Worm (Caenorhabditis elegans) whole organism, mixed stage, embryonic: ENCODE measurements around the gene mth-2.

Experiments
- M03D4.4 ChIP-seq: sonication (generic microtip); optimal IDR thresholded peaks from 2 replicates; lab custom pipeline; 2017; ENCODE audit warnings: mild to moderate bottlenecking, missing genetic modification characterization, missing compliant biosample characterization
- blmp-1 ChIP-seq: fragments of 150-350 bp; optimal IDR thresholded peaks from 2 replicates; lab custom pipeline; 2014; ENCODE audit warnings: missing biosample characterization, missing genetic modification characterization
- ceh-39 ChIP-seq: fragments of 150-350 bp; optimal IDR thresholded peaks from 2 replicates; lab custom pipeline; 2014; ENCODE audit warnings: missing biosample characterization, missing genetic modification characterization
- ceh-43 ChIP-seq: fragments of 200-800 bp; sonication (Bioruptor generic); optimal IDR thresholded peaks from 2 replicates; lab custom pipeline; 2018; ENCODE audit warnings: mild to moderate bottlenecking, missing genetic modification characterization, moderate library complexity, missing compliant biosample characterization
- ceh-83 ChIP-seq: fragments of 200-800 bp; sonication (Bioruptor generic); optimal IDR thresholded peaks from 2 replicates; lab custom pipeline; 2018; ENCODE audit warnings: mild to moderate bottlenecking, missing genetic modification characterization, missing compliant biosample characterization
- ces-1 ChIP-seq: fragments of 150-350 bp; optimal IDR thresholded peaks from 2 replicates; lab custom pipeline; 2014; ENCODE audit warnings: missing biosample characterization, missing genetic modification reagents, missing genetic modification characterization
- cnd-1 ChIP-seq: fragments of 200-800 bp; sonication (Bioruptor generic); optimal IDR thresholded peaks from 2 replicates; lab custom pipeline; 2018; ENCODE audit warnings: mild to moderate bottlenecking, missing genetic modification characterization, missing compliant biosample characterization
- drap-1 ChIP-seq: fragments of 200-800 bp; sonication (Bioruptor generic); optimal IDR thresholded peaks from 3 replicates; lab custom pipeline; 2018; ENCODE audit warnings: mild to moderate bottlenecking, missing genetic modification characterization, missing compliant biosample characterization
- elt-1 ChIP-seq: sonication (generic microtip); optimal IDR thresholded peaks from 2 replicates; lab custom pipeline; 2017; ENCODE audit warnings: missing genetic modification characterization, mild to moderate bottlenecking, missing compliant biosample characterization, antibody characterized with exemption, moderate library complexity, borderline replicate concordance; ENCODE audit not compliant: insufficient read depth
- elt-3 ChIP-seq: fragments of 150-350 bp; optimal IDR thresholded peaks from 2 replicates; lab custom pipeline; 2014; ENCODE audit warnings: missing biosample characterization, missing genetic modification characterization
- flh-1 ChIP-seq: fragments of 200-800 bp; sonication (Bioruptor generic); optimal IDR thresholded peaks from 2 replicates; lab custom pipeline; 2018; ENCODE audit warnings: mild to moderate bottlenecking, missing genetic modification characterization, moderate library complexity, missing compliant biosample characterization
- ham-2 ChIP-seq: fragments of 200-800 bp; sonication (Bioruptor generic); optimal IDR thresholded peaks from 2 replicates; lab custom pipeline; 2018; ENCODE audit warnings: mild to moderate bottlenecking, missing genetic modification characterization, missing compliant biosample characterization
- lin-13 ChIP-seq: fragments of 150-350 bp; optimal IDR thresholded peaks from 2 replicates; lab custom pipeline; 2014; ENCODE audit warnings: missing biosample characterization, missing genetic modification characterization
- lin-32 ChIP-seq: fragments of 200-800 bp; sonication (Bioruptor generic); optimal IDR thresholded peaks from 2 replicates; lab custom pipeline; 2018; ENCODE audit warnings: mild to moderate bottlenecking, missing genetic modification characterization, missing compliant biosample characterization
- mep-1 ChIP-seq: fragments of 150-350 bp; optimal IDR thresholded peaks from 2 replicates; lab custom pipeline; 2017; ENCODE audit warnings: missing biosample characterization, missing genetic modification reagents, missing genetic modification characterization, inconsistent platforms
- mls-2 ChIP-seq: sonication (generic microtip); optimal IDR thresholded peaks from 2 replicates; lab custom pipeline; 2016; ENCODE audit warnings: mild to moderate bottlenecking, missing genetic modification characterization, moderate library complexity, missing compliant biosample characterization
- nhr-12 ChIP-seq: fragments of 150-350 bp; optimal IDR thresholded peaks from 2 replicates; lab custom pipeline; 2014; ENCODE audit warnings: missing biosample characterization, missing genetic modification characterization
- nhr-2 ChIP-seq: fragments of 150-350 bp; optimal IDR thresholded peaks from 2 replicates; lab custom pipeline; 2014; ENCODE audit warnings: missing biosample characterization, missing genetic modification characterization
- nhr-237 ChIP-seq: fragments of 150-350 bp; optimal IDR thresholded peaks from 2 replicates; lab custom pipeline; 2014; ENCODE audit warnings: missing biosample characterization, missing genetic modification characterization
- nhr-28 ChIP-seq: fragments of 150-350 bp; optimal IDR thresholded peaks from 2 replicates; lab custom pipeline; 2014; ENCODE audit warnings: missing biosample characterization, missing genetic modification characterization
- nhr-76 ChIP-seq: sonication (generic microtip); optimal IDR thresholded peaks from 2 replicates; lab custom pipeline; 2017; ENCODE audit warnings: missing biosample characterization, missing genetic modification characterization
- sem-2 ChIP-seq: fragments of 200-800 bp; sonication (Bioruptor generic); optimal IDR thresholded peaks from 2 replicates; lab custom pipeline; 2018; ENCODE audit warnings: mild to moderate bottlenecking, missing genetic modification characterization, missing compliant biosample characterization
- snpc-4 ChIP-seq: fragments of 150-350 bp; optimal IDR thresholded peaks from 2 replicates; lab custom pipeline; 2014; ENCODE audit warnings: missing biosample characterization, missing genetic modification characterization
- sptf-1 ChIP-seq: sonication (generic microtip); optimal IDR thresholded peaks from 2 replicates; lab custom pipeline; 2017; ENCODE audit warnings: mild to moderate bottlenecking, missing genetic modification characterization, moderate library complexity, missing compliant biosample characterization
- tbx-8 ChIP-seq: fragments of 200-800 bp; sonication (Bioruptor generic); optimal IDR thresholded peaks from 2 replicates; lab custom pipeline; 2018; ENCODE audit warnings: mild to moderate bottlenecking, missing genetic modification characterization, moderate library complexity, missing compliant biosample characterization
- unc-120 ChIP-seq: sonication (generic microtip); optimal IDR thresholded peaks from 2 replicates; lab custom pipeline; 2017; ENCODE audit warnings: missing genetic modification characterization, missing compliant biosample characterization; ENCODE audit not compliant: poor library complexity, severe bottlenecking
- unc-39 ChIP-seq: fragments of 150-350 bp; optimal IDR thresholded peaks from 2 replicates; lab custom pipeline; 2014; ENCODE audit warnings: missing biosample characterization, missing genetic modification characterization
- unc-62 ChIP-seq: fragments of 150-350 bp; optimal IDR thresholded peaks from 2 replicates; lab custom pipeline; 2014; ENCODE audit warnings: missing biosample characterization, missing genetic modification reagents, missing genetic modification characterization
- zip-8 ChIP-seq: fragments of 150-350 bp; optimal IDR thresholded peaks from 2 replicates; lab custom pipeline; 2014; ENCODE audit warnings: missing biosample characterization, missing genetic modification characterization
- ztf-11 ChIP-seq: fragments of 150-350 bp; optimal IDR thresholded peaks from 2 replicates; lab custom pipeline; 2014; ENCODE audit warnings: missing biosample characterization, missing genetic modification characterization

Gene mth-2

DNA sequence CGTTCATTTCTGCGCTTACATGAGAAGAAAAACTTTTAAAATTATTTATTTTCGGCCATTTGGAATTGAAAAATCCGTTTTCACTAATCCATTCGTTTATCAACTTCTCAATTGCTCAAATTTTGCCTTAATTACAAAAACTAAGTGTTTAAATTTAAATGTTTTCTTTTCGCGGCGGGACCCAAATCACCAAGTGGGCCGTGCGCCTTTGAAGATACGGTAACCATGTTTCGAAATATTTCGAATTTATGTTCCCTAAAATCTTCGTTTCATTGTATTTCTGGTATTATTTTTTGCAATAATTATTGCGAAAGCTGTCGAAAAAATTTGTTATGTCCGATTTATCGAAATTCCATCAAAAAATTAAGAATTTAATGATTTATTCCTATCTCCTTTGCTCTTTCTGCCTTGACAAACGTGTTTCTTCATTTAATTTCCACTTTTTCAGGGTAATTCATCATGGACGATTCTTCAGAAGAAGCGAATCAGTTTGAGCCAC is 32.5 kb upstream of the mth-2 start, which contains the start of gene C16A11.4:
Gene C16A11.4 (plus strand): TSS at position 449 of the 499 bp plus-strand sequence.
- no peak for TF ChIP-seq ceh-39 (tag; lab: Kevin White, UChicago)
- no peak for TF ChIP-seq ces-1 (GFP tag; lab: Kevin White, UChicago)
- TF ChIP-seq blmp-1 (tag; lab: Kevin White, UChicago): no peak
- TF ChIP-seq nhr-237 (tag; lab: Kevin White, UChicago): no peak
- TF ChIP-seq snpc-4 (tag; lab: Kevin White, UChicago): no peak
- no peak for TF ChIP-seq ceh-43 (GFP tag; lab: Kevin White, UChicago)
- TF ChIP-seq elt-1 (tag; lab: Kevin White, UChicago): no peak
- TF ChIP-seq nhr-28 (tag; lab: Kevin White, UChicago): no peak
- TF ChIP-seq ztf-11 (tag; lab: Kevin White, UChicago): no peak
- no peak for TF ChIP-seq unc-62 (GFP tag; lab: Kevin White, UChicago)
- no peak for TF ChIP-seq tbx-8
- no peak for TF ChIP-seq sptf-1
- no peak for TF ChIP-seq lin-32 (GFP tag; lab: Kevin White, UChicago)
- no peak for TF ChIP-seq M03D4.4
- TF ChIP-seq unc-120 (tag; lab: Kevin White, UChicago): no peak
- no peak for TF ChIP-seq unc-39

DNA sequence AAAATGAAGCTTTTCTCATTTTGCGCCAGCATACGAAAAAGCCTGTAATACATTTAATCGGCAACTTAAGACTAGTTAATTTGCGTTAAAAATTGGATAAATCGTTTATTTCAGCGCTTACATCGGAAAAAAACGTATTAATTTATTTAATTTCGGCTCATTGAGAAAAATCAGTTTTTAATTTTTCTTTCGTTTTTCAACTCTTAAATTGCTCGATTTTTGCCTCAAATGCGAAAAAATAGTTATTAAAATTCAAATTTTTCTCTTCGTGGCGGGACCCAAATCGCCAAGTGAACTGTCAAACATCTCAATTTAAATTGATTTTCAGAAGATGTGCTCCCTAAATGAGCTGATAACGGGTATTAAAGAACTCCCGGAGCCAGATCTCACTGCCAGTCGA is 28.9 kb upstream of the mth-2 start, which contains the start of gene C16A11.5:
Gene C16A11.5 (plus strand): TSS at position 323 of the 400 bp plus-strand sequence.
- TF ChIP-seq ceh-83 (GFP tag; lab: Kevin White, UChicago) (no peak), blmp-1 (tag; lab: Kevin White, UChicago) (no peak), unc-62 (GFP tag; lab: Kevin White, UChicago) (no peak), nhr-2 (tag; lab: Kevin White, UChicago) (no peak), sem-2 (GFP tag; lab: Kevin White, UChicago) (no peak), flh-1 (GFP tag; lab: Kevin White, UChicago) (no peak), drap-1 (GFP tag; lab: Kevin White, UChicago) (no peak)

DNA sequence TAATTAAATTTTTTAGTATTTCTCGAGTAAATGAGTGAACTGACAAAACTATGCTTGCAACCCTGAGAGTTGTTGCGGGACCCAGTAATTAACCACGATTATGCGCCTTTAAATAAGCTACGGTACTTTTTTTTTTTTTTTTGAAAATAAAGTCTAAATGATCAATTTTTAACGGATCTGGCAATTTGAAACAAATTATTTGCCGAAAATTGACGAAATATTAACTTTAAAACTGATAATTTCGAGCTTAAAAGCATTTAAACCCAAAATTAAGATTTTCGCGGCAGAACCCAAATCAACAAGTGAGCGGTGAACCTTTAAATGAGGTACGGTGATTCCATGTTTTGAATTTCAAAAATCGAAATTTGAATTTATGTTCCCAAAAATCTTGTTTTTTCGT is 28.4 kb upstream of the mth-2 start:
- no peak for TF ChIP-seq nhr-237 (tag; lab: Kevin White, UChicago)
- TF ChIP-seq mls-2 (tag; lab: Kevin White, UChicago): no peak
- TF ChIP-seq zip-8 (tag; lab: Kevin White, UChicago): no peak
- TF ChIP-seq elt-3 (tag; lab: Kevin White, UChicago): no peak
- no peak for TF ChIP-seq unc-62 (GFP tag; lab: Kevin White, UChicago)
- no peak for TF ChIP-seq tbx-8
- no peak for TF ChIP-seq lin-32 (GFP tag; lab: Kevin White, UChicago)
- TF ChIP-seq sptf-1: no peak
- TF ChIP-seq lin-13 (tag; lab: Kevin White, UChicago): no peak
- TF ChIP-seq nhr-28 (tag; lab: Kevin White, UChicago): no peak
- no peak for TF ChIP-seq cnd-1 (tag; lab: Kevin White, UChicago)
- no peak for TF ChIP-seq ceh-39 (tag; lab: Kevin White, UChicago)
- no peak for TF ChIP-seq nhr-12
- TF ChIP-seq M03D4.4: no peak
- no peak for TF ChIP-seq mep-1 (tag; lab: Kevin White, UChicago)
- TF ChIP-seq nhr-76 (tag; lab: Kevin White, UChicago): no peak
- no peak for TF ChIP-seq ztf-11 (tag; lab: Kevin White, UChicago)
- TF ChIP-seq drap-1 (GFP tag; lab: Kevin White, UChicago): no peak

DNA sequence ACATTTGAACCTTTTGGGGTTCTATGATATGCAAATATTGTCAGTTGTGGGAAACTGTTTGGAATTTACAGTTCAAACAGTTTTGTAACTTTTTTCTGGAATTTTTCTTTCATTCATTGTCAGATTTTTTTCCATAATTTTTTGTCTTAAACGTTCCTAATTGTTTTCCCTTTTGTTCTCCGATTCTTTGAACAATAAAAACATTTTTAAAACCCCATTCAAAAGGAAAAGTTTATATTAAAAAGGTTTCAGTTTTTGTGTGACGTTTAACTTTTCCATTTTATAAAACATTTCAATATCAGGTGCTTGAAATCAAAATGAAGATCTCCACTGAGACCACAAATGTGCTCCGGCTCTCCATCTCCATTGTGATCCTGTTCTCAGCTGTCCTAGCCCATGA is 24.9 kb upstream of the mth-2 start, which contains the start of gene F31D5.1:
Gene F31D5.1 (plus strand): TSS at position 301 of the 400 bp plus-strand sequence.
- TF ChIP-seq lin-32 (GFP tag; lab: Kevin White, UChicago) (no peak), sptf-1 (no peak), ces-1 (GFP tag; lab: Kevin White, UChicago) (no peak), tbx-8 (no peak), nhr-12 (no peak)

DNA sequence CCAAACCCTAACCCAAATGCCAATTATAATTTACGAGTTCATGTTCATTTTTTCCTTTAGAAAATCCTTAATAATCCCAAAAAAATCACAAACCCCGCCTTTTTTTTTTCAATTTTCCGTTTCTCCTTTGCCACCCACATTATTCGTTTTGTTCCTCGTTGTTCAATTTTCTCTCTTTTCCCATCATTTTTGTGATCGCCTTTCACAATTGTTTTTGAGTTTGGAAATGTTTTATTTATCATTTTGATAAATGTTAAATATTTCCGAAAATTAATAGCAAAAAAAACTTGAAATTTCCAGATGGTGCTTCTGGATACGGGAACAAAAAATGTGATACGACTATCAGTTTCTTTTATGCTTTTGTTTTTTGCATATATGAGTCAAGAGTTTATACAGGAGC is 21.2 kb upstream of the mth-2 start, which contains the start of gene F31D5.2:
Gene F31D5.2 (plus strand): TSS at position 301 of the 400 bp plus-strand sequence.
- TF ChIP-seq ham-2 (GFP tag; lab: Kevin White, UChicago) (no peak), mls-2 (tag; lab: Kevin White, UChicago) (no peak), mep-1 (tag; lab: Kevin White, UChicago) (no peak), ces-1 (GFP tag; lab: Kevin White, UChicago) (no peak)
